Worm (Caenorhabditis elegans) whole organism, late embryonic: ENCODE data around the gene K09E9.4.

ENCODE experiments used
- nfya-1 ChIP-seq: sonication (generic microtip); optimal IDR thresholded peaks from 2 replicates; lab custom pipeline; 2017; ENCODE audit warnings: missing genetic modification characterization, mild to moderate bottlenecking, missing compliant biosample characterization, antibody characterized with exemption, moderate library complexity
- pqm-1 ChIP-seq: sonication (generic microtip); optimal IDR thresholded peaks from 2 replicates; lab custom pipeline; 2016; ENCODE audit warnings: missing genetic modification characterization, missing compliant biosample characterization

ce11 chrX:15663740-15664139 lies 33.5 kb upstream of the K09E9.4 start:
- TF ChIP-seq pqm-1 (tag; lab: Kevin White, UChicago) (no peak), nfya-1 (tag; lab: Kevin White, UChicago) (no peak)
